Fruit fly (Drosophila melanogaster): Measurements from ENCODE around the gene Grp170.

Gene Grp170

dm6 chrX:2301613-2302522 is 27.0 kb upstream of the Grp170 start (continued):
- TF ChIP-seq CG3726 (GFP tag; IDR thresholded peaks at IDR 0.05): peak; percentile 78
- TF ChIP-seq NFAT (GFP tag; IDR thresholded peaks at IDR 0.05): peak; percentile 60; the same call in 1 of the 2 replicates
- TF ChIP-seq Doc2 (GFP tag; IDR thresholded peaks at IDR 0.05): 0 out of 2 replicates have a peak, but pooled peaks have one; percentile 11
- TF ChIP-seq CG6813 (GFP tag; optimal IDR thresholded peaks at IDR 0.05): peak; percentile 74
- peak; percentile 76 for TF ChIP-seq pum (GFP tag; optimal IDR thresholded peaks at IDR 0.05)
- peak; percentile 67; the same call in 1 of the 2 replicates for TF ChIP-seq CG1024 (GFP tag; IDR thresholded peaks at IDR 0.05)
- peak; percentile 81 for TF ChIP-seq tap (tag; optimal IDR thresholded peaks at IDR 0.05)
- TF ChIP-seq Blimp-1 (GFP tag; optimal IDR thresholded peaks at IDR 0.05): peak; percentile 81
- TF ChIP-seq Hr51 (GFP tag; optimal IDR thresholded peaks at IDR 0.05): peak; percentile 44 to 82
- TF ChIP-seq Fer2 (tag; optimal IDR thresholded peaks at IDR 0.05): peak; percentile 60
- TF ChIP-seq HLHmδ (GFP tag; optimal IDR thresholded peaks at IDR 0.05): no peak
- TF ChIP-seq cato (GFP tag; optimal IDR thresholded peaks at IDR 0.05; ENCODE audit: borderline replicate concordance): peak; percentile 50
- TF ChIP-seq Camta (GFP tag; optimal IDR thresholded peaks at IDR 0.05): peak; percentile 68
- TF ChIP-seq E2f1 (GFP tag; IDR thresholded peaks at IDR 0.05): peak; percentile 79
- TF ChIP-seq CG34224 (GFP tag; IDR thresholded peaks at IDR 0.05; ENCODE audit: partially characterized antibody): no peak
- TF ChIP-seq NC2β (GFP tag; optimal IDR thresholded peaks at IDR 0.05): peak; percentile 66
- TF ChIP-seq CG3281 (GFP tag; optimal IDR thresholded peaks at IDR 0.05): peak; percentile 79
- no peak for TF ChIP-seq BEAF-32 (GFP tag; optimal IDR thresholded peaks at IDR 0.05)
- peak; percentile 79 for TF ChIP-seq CG9437 (GFP tag; optimal IDR thresholded peaks at IDR 0.05)
- TF ChIP-seq Doc3 (GFP tag; IDR thresholded peaks at IDR 0.05; ENCODE audit: partially characterized antibody): no peak
- peak; percentile 66; the same call in 1 of the 2 replicates for TF ChIP-seq onecut (GFP tag; IDR thresholded peaks at IDR 0.05)
- TF ChIP-seq Dbx (GFP tag; IDR thresholded peaks at IDR 0.05): peak; percentile 77
- TF ChIP-seq CG4854 (GFP tag; optimal IDR thresholded peaks at IDR 0.05): peak; percentile 30
- peak; percentile 79 for TF ChIP-seq CG30431 (GFP tag; optimal IDR thresholded peaks at IDR 0.05)
- peak; percentile 32 for TF ChIP-seq ERR (GFP tag; optimal IDR thresholded peaks at IDR 0.05)
- peak; percentile 77 for TF ChIP-seq Xbp1 (GFP tag; optimal IDR thresholded peaks at IDR 0.05)
- peak; percentile 70; the same call in 1 of the 2 replicates for TF ChIP-seq CG9215 (GFP tag; IDR thresholded peaks at IDR 0.05)
- TF ChIP-seq gem (tag; optimal IDR thresholded peaks at IDR 0.05): peak; percentile 87
- TF ChIP-seq fd3F (GFP tag; optimal IDR thresholded peaks at IDR 0.05): peak; percentile 71
- peak; percentile 79 for TF ChIP-seq chn (GFP tag; optimal IDR thresholded peaks at IDR 0.05)
- peak; percentile 55 for TF ChIP-seq CG3065 (GFP tag; optimal IDR thresholded peaks at IDR 0.05)
- TF ChIP-seq croc (GFP tag; conservative IDR thresholded peaks at IDR 0.05): peak; percentile 81
- peak; percentile 86 for TF ChIP-seq dysf (GFP tag; IDR thresholded peaks at IDR 0.05)
- TF ChIP-seq CG8359 (GFP tag; optimal IDR thresholded peaks at IDR 0.05; ENCODE audit: borderline replicate concordance): peak; percentile 67
- peak; percentile 85 for TF ChIP-seq CG12659 (GFP tag; optimal IDR thresholded peaks at IDR 0.05)
- peak; percentile 75 for TF ChIP-seq CG17568 (GFP tag; optimal IDR thresholded peaks at IDR 0.05)
- peak; percentile 83 for TF ChIP-seq HHEX (GFP tag; optimal IDR thresholded peaks at IDR 0.05)
- peak; percentile 86 for TF ChIP-seq CG18599 (GFP tag; optimal IDR thresholded peaks at IDR 0.05)
- TF ChIP-seq gsb-n (tag; optimal IDR thresholded peaks at IDR 0.05): peak; percentile 57
- peak; percentile 60 for TF ChIP-seq schlank (tag; optimal IDR thresholded peaks at IDR 0.05)
- TF ChIP-seq hkb (optimal IDR thresholded peaks at IDR 0.05): no peak
- peak; percentile 85 for TF ChIP-seq hkb (GFP tag; IDR thresholded peaks at IDR 0.05)
- TF ChIP-seq dimm (GFP tag; IDR thresholded peaks at IDR 0.05): peak; percentile 46; the same call in 1 of the 2 replicates
- peak; percentile 87 for TF ChIP-seq CG11504 (tag; optimal IDR thresholded peaks at IDR 0.05)
- no peak for TF ChIP-seq Lpt (GFP tag; optimal IDR thresholded peaks at IDR 0.05)
- peak; percentile 58 for TF ChIP-seq sim (GFP tag; IDR thresholded peaks at IDR 0.05)
- peak; percentile 58 for TF ChIP-seq Max (GFP tag; optimal IDR thresholded peaks at IDR 0.05)

All from whole organism, embryonic.